Fruit fly (Drosophila melanogaster) Kc167 (cell line): ENCODE results near the gene nonA.

ENCODE experiments used
- psq ChIP-seq: fragments of >200 bp; optimal IDR thresholded peaks from 2 replicates; lab custom pipeline; 2017; ENCODE audit warnings: missing external identifiers
- ttk ChIP-seq: sonication (Bioruptor generic); optimal IDR thresholded peaks from 2 replicates; lab custom pipeline; 2017; ENCODE audit warnings: missing external identifiers

DNA sequence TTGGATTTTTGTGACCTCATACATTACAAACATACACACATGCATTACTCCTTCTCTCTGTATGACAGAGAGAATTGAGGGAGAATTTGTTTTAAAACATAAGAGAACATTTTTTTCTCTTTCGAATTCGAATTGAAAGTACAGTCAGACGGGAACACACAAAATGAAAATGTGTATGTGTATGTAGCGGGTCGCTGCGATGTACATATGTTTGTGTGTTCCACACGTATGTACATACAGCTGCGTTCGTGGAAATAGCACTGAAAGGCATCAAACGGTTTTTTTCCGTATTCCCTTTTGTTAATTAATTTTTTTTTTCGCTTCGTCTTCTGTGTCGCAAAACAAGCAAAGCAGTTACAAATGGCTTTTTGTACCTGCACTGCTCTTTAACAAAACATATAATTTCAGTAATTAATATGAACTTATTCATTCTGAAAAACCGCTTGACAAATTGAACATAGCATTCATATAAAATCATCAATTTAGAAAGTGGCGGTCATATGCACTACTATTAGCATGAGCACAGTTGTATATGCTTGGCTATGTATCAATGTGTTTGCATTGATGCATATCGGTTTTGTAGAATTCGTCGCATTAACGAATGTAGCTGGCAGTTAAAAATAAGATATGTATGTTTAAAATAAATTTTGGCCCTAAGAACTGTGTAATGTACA is 28.6 kb upstream of the nonA start:
- no peak for TF ChIP-seq ttk
- no peak for TF ChIP-seq psq (lab: Kevin White, UChicago)
